Worm (Caenorhabditis elegans): ENCODE results near the gene lact-7.

ce11 chrX:11790600-11790999, 31.7 kb downstream of the lact-7 start:
- TF ChIP-seq hlh-30 (tag; optimal IDR thresholded peaks at IDR 0.05; ENCODE audit: insufficient read depth) (no peak), ceh-19 (GFP tag; optimal IDR thresholded peaks at IDR 0.05) (no peak), elt-2 (tag; optimal IDR thresholded peaks at IDR 0.05) (no peak), madf-2 (tag; optimal IDR thresholded peaks at IDR 0.05) (no peak), unc-86 (tag; optimal IDR thresholded peaks at IDR 0.05) (no peak), nhr-11 (tag; optimal IDR thresholded peaks at IDR 0.05) (no peak), sox-4 (tag; optimal IDR thresholded peaks at IDR 0.05) (no peak), rnt-1 (tag; optimal IDR thresholded peaks at IDR 0.05) (no peak), pat-9 (tag; optimal IDR thresholded peaks at IDR 0.05) (no peak), ahr-1 (tag; optimal IDR thresholded peaks at IDR 0.05) (no peak), tbx-2 (tag; optimal IDR thresholded peaks at IDR 0.05) (no peak), ceh-24 (tag; optimal IDR thresholded peaks at IDR 0.05) (no peak), hlh-13 (GFP tag; optimal IDR thresholded peaks at IDR 0.05) (no peak), fax-1 (tag; optimal IDR thresholded peaks at IDR 0.05) (no peak)
